Worm (Caenorhabditis elegans) whole organism, L4 larva: ENCODE results near the gene srab-17.

ENCODE experiments used
- D1046.2 ChIP-seq: fragments of 200-800 bp; sonication (Bioruptor generic); IDR thresholded peaks from 2 replicates; pipeline ENCODE4 v1.3.6; 2022; ENCODE audit warnings: missing genetic modification characterization, missing compliant biosample characterization
- R02D3.7 ChIP-seq: fragments of 150-350 bp; sonication (generic microtip); optimal IDR thresholded peaks from 3 replicates; lab custom pipeline; 2014; ENCODE audit warnings: missing biosample characterization, missing genetic modification characterization
- T20F7.1 ChIP-seq: fragments of 200-800 bp; sonication (Bioruptor generic); optimal IDR thresholded peaks from 2 replicates; lab custom pipeline; 2018; ENCODE audit warnings: mild to moderate bottlenecking, missing genetic modification characterization, missing compliant biosample characterization
- Y48G9A.11 ChIP-seq: fragments of 200-800 bp; sonication (Bioruptor generic); IDR thresholded peaks from 2 replicates; pipeline ENCODE4 v1.3.6; 2022; ENCODE audit warnings: missing genetic modification reagents, missing genetic modification characterization, missing compliant biosample characterization
- Y75B8A.6 ChIP-seq: fragments of 200-800 bp; sonication (Bioruptor generic); IDR thresholded peaks from 2 replicates; pipeline ENCODE4 v1.3.6; 2022; ENCODE audit warnings: missing genetic modification reagents, missing genetic modification characterization, missing compliant biosample characterization
- ZK337.2 ChIP-seq: fragments of 200-800 bp; sonication (Bioruptor generic); IDR thresholded peaks from 2 replicates; pipeline ENCODE4 v1.3.6; 2022; ENCODE audit warnings: missing genetic modification reagents, missing genetic modification characterization, missing compliant biosample characterization
- aha-1 ChIP-seq: fragments of 150-350 bp; peaks from one replicate; lab custom pipeline; 2014; ENCODE audit warnings: missing biosample characterization, missing genetic modification characterization
- aly-2 ChIP-seq: sonication (generic microtip); optimal IDR thresholded peaks from 2 replicates; lab custom pipeline; 2018; ENCODE audit warnings: missing biosample characterization, missing genetic modification characterization
- arid-1 ChIP-seq: fragments of 200-800 bp; sonication (Bioruptor generic); conservative IDR thresholded peaks from 2 replicates; pipeline ENCODE4 v1.3.6; 2022; ENCODE audit warnings: missing genetic modification reagents, missing genetic modification characterization, missing compliant biosample characterization
- ceh-20 ChIP-seq: fragments of 200-800 bp; sonication (Bioruptor generic); IDR thresholded peaks from 2 replicates; pipeline ENCODE4 v1.3.6; 2022; ENCODE audit warnings: missing genetic modification reagents, missing genetic modification characterization, missing compliant biosample characterization
- ceh-32 ChIP-seq: sonication (generic microtip); optimal IDR thresholded peaks from 2 replicates; lab custom pipeline; 2016; ENCODE audit warnings: mild to moderate bottlenecking, missing genetic modification characterization, missing compliant biosample characterization; ENCODE audit not compliant: poor library complexity
- ceh-62 ChIP-seq: sonication (generic microtip); optimal IDR thresholded peaks from 2 replicates; lab custom pipeline; 2017; ENCODE audit warnings: missing biosample characterization, missing genetic modification characterization
- cey-2 ChIP-seq: sonication (generic microtip); optimal IDR thresholded peaks from 3 replicates; lab custom pipeline; 2017; ENCODE audit warnings: missing genetic modification characterization, mild to moderate bottlenecking, missing compliant biosample characterization, antibody characterized with exemption, borderline replicate concordance; ENCODE audit not compliant: insufficient read depth
- daf-19 ChIP-seq: fragments of 200-800 bp; sonication (Bioruptor generic); conservative IDR thresholded peaks from 2 replicates; pipeline ENCODE4 v1.3.6; 2022; ENCODE audit warnings: missing genetic modification characterization, missing compliant biosample characterization
- dmd-8 ChIP-seq: fragments of 200-800 bp; sonication (Bioruptor generic); IDR thresholded peaks from 2 replicates; pipeline ENCODE4 v1.3.6; 2022; ENCODE audit warnings: missing genetic modification characterization, missing compliant biosample characterization
- dmd-9 ChIP-seq: fragments of 200-800 bp; sonication (Bioruptor generic); IDR thresholded peaks from 2 replicates; pipeline ENCODE4 v1.3.6; 2022; ENCODE audit warnings: missing genetic modification reagents, missing genetic modification characterization, missing compliant biosample characterization
- dve-1 ChIP-seq: sonication (generic microtip); optimal IDR thresholded peaks from 2 replicates; lab custom pipeline; 2017; ENCODE audit warnings: antibody characterized with exemption, mild to moderate bottlenecking, missing genetic modification characterization, missing compliant biosample characterization; ENCODE audit not compliant: insufficient read depth
- egl-43 ChIP-seq: fragments of 200-800 bp; sonication (Bioruptor generic); IDR thresholded peaks from 2 replicates; pipeline ENCODE4 v1.3.6; 2022; ENCODE audit warnings: missing genetic modification reagents, missing genetic modification characterization, missing compliant biosample characterization
- hlh-11 ChIP-seq: fragments of 200-800 bp; sonication (Bioruptor generic); optimal IDR thresholded peaks from 2 replicates; lab custom pipeline; 2018; ENCODE audit warnings: mild to moderate bottlenecking, missing genetic modification characterization, missing compliant biosample characterization
- hlh-30 ChIP-seq: sonication (generic microtip); optimal IDR thresholded peaks from 2 replicates; lab custom pipeline; 2017; ENCODE audit warnings: antibody characterized with exemption, mild to moderate bottlenecking, missing genetic modification characterization, missing compliant biosample characterization; ENCODE audit not compliant: insufficient read depth
- lim-7 ChIP-seq: fragments of 200-800 bp; sonication (Bioruptor generic); IDR thresholded peaks from 2 replicates; pipeline ENCODE4 v1.3.6; 2022; ENCODE audit warnings: missing genetic modification characterization, missing compliant biosample characterization
- lin-13 ChIP-seq: fragments of 150-350 bp; optimal IDR thresholded peaks from 2 replicates; lab custom pipeline; 2014; ENCODE audit warnings: missing biosample characterization, missing genetic modification reagents, missing genetic modification characterization
- lsy-2 ChIP-seq, 2 experiments: fragments of 150-350 bp in 1 of 2; sonication (generic microtip) in 1 of 2; optimal IDR thresholded peaks; 2 replicates each; lab custom pipeline; 2014 to 2017; ENCODE audit warnings: missing biosample characterization in 2 of 2, missing genetic modification characterization in 2 of 2
- madf-5 ChIP-seq, 2 experiments: fragments of 200-800 bp; sonication (Bioruptor generic); IDR thresholded peaks; 2 replicates each; pipeline ENCODE4 v1.3.6; 2022; ENCODE audit warnings: missing compliant biosample characterization in 2 of 2, missing genetic modification characterization in 2 of 2
- mdt-29 ChIP-seq: fragments of 200-800 bp; sonication (Bioruptor generic); IDR thresholded peaks from 2 replicates; pipeline ENCODE4 v1.3.6; 2022; ENCODE audit warnings: missing genetic modification reagents, missing genetic modification characterization, missing compliant biosample characterization
- mep-1 ChIP-seq: fragments of 150-350 bp; sonication (generic microtip); optimal IDR thresholded peaks from 3 replicates; lab custom pipeline; 2014; ENCODE audit warnings: missing biosample characterization, missing genetic modification characterization
- mxl-3 ChIP-seq: fragments of 200-800 bp; sonication (Bioruptor generic); optimal IDR thresholded peaks from 2 replicates; lab custom pipeline; 2018; ENCODE audit warnings: mild to moderate bottlenecking, missing genetic modification characterization, missing compliant biosample characterization
- nhr-237 ChIP-seq: sonication (generic microtip); optimal IDR thresholded peaks from 2 replicates; lab custom pipeline; 2017; ENCODE audit warnings: missing biosample characterization, missing genetic modification characterization
- nhr-25 ChIP-seq: sonication (generic microtip); optimal IDR thresholded peaks from 2 replicates; lab custom pipeline; 2017; ENCODE audit warnings: missing genetic modification characterization, mild to moderate bottlenecking, missing compliant biosample characterization, antibody characterized with exemption, moderate library complexity, borderline replicate concordance; ENCODE audit not compliant: insufficient read depth
- nhr-48 ChIP-seq: sonication (generic microtip); optimal IDR thresholded peaks from 2 replicates; lab custom pipeline; 2016; ENCODE audit warnings: mild to moderate bottlenecking, missing genetic modification characterization, missing compliant biosample characterization
- pqm-1 ChIP-seq: sonication (generic microtip); optimal IDR thresholded peaks from 2 replicates; lab custom pipeline; 2017; ENCODE audit warnings: missing biosample characterization, missing genetic modification characterization
- set-16 ChIP-seq: fragments of 200-800 bp; sonication (Bioruptor generic); IDR thresholded peaks from 2 replicates; pipeline ENCODE4 v1.3.6; 2022; ENCODE audit warnings: missing genetic modification reagents, missing genetic modification characterization, missing compliant biosample characterization
- skn-1 ChIP-seq: fragments of 150-350 bp; optimal IDR thresholded peaks from 2 replicates; lab custom pipeline; 2014; ENCODE audit warnings: missing biosample characterization, missing genetic modification characterization
- unc-130 ChIP-seq: sonication (generic microtip); optimal IDR thresholded peaks from 2 replicates; lab custom pipeline; 2016; ENCODE audit warnings: missing genetic modification reagents, missing genetic modification characterization, missing compliant biosample characterization
- unc-62 ChIP-seq, 3 experiments: fragments of 150-350 bp in 1 of 3; sonication (generic microtip); optimal IDR thresholded peaks in 2 of 3; peaks in 1 of 3; 1 replicate in 1 of 3; 2 replicates in 2 of 3; lab custom pipeline; 2014 to 2017; ENCODE audit warnings: missing biosample characterization in 3 of 3, missing genetic modification characterization in 3 of 3, missing genetic modification reagents in 3 of 3, missing genotype in 1 of 3
- zag-1 ChIP-seq: fragments of 150-350 bp; optimal IDR thresholded peaks from 2 replicates; lab custom pipeline; 2014; ENCODE audit warnings: missing biosample characterization, missing genetic modification characterization
- zip-11 ChIP-seq: fragments of 200-800 bp; sonication (Bioruptor generic); IDR thresholded peaks from 2 replicates; pipeline ENCODE4 v1.3.6; 2022; ENCODE audit warnings: missing genetic modification characterization, missing compliant biosample characterization

Gene srab-17

ce11 chrV:9855920-9856852 is 12.0 kb downstream of the srab-17 start (continued):
- TF ChIP-seq dmd-9 (GFP tag; lab: Robert Waterston, UW) (no peak), nhr-237 (tag; lab: Kevin White, UChicago) (no peak), aly-2 (tag; lab: Kevin White, UChicago) (no peak), D1046.2 (GFP tag; lab: Robert Waterston, UW) (no peak), lim-7 (no peak), mxl-3 (GFP tag; lab: Kevin White, UChicago) (peak; percentile 18), daf-19 (GFP tag; lab: Robert Waterston, UW) (no peak), Y75B8A.6 (GFP tag; lab: Robert Waterston, UW) (no peak), ZK337.2 (GFP tag; lab: Robert Waterston, UW) (no peak), nhr-25 (no peak), unc-130 (no peak), nhr-48 (tag; lab: Kevin White, UChicago) (no peak), egl-43 (GFP tag; lab: Robert Waterston, UW) (no peak), zag-1 (tag; lab: Kevin White, UChicago) (no peak), R02D3.7 (tag; lab: Kevin White, UChicago) (no peak), zip-11 (GFP tag; lab: Robert Waterston, UW) (no peak), hlh-11 (tag; lab: Kevin White, UChicago) (peak; percentile 48), unc-62 (GFP tag; optimal IDR thresholded peaks at IDR 0.05 in 1 of 2; lab: Kevin White, UChicago) (peak in 1 of 2 experiments; percentile 87), unc-62 (tag; optimal IDR thresholded peaks at IDR 0.05; lab: Kevin White, UChicago) (no peak), mdt-29 (GFP tag; lab: Robert Waterston, UW) (no peak), ceh-62 (no peak), pqm-1 (no peak), mep-1 (tag; lab: Kevin White, UChicago) (no peak), lsy-2 (tag; optimal IDR thresholded peaks at IDR 0.05; lab: Kevin White, UChicago) (peak in 1 of 2 experiments; percentile 5), aha-1 (tag; lab: Kevin White, UChicago) (peak; percentile 97), dve-1 (peak; percentile 13), dmd-8 (no peak), skn-1 (tag; lab: Kevin White, UChicago) (no peak), cey-2 (tag; lab: Kevin White, UChicago) (no peak), lin-13 (GFP tag; lab: Kevin White, UChicago) (no peak)
- TF ChIP-seq, all 104 proteins: peak for 15

- TF ChIP-seq lsy-2 (tag; optimal IDR thresholded peaks at IDR 0.05; lab: Kevin White, UChicago) (peak in 1 of 2 experiments; percentile 32), T20F7.1 (GFP tag; lab: Kevin White, UChicago) (no peak), ceh-20 (GFP tag; lab: Robert Waterston, UW) (no peak), ceh-32 (tag; lab: Kevin White, UChicago) (no peak), ceh-62 (no peak), arid-1 (GFP tag; lab: Robert Waterston, UW) (no peak), hlh-30 (tag; lab: Kevin White, UChicago) (peak; percentile 43)
Observed at ce11 chrV:9853801-9854200, 14.4 kb downstream of the srab-17 start.

- TF ChIP-seq Y48G9A.11 (GFP tag; lab: Robert Waterston, UW) (no peak), cey-2 (tag; lab: Kevin White, UChicago) (no peak), unc-62 (GFP tag; optimal IDR thresholded peaks at IDR 0.05 in 1 of 2; lab: Kevin White, UChicago) (peak in 1 of 2 experiments; percentile 92), unc-62 (tag; optimal IDR thresholded peaks at IDR 0.05; lab: Kevin White, UChicago) (no peak), madf-5 (GFP tag; IDR thresholded peaks at IDR 0.05; lab: Robert Waterston, UW) (no peak), set-16 (GFP tag; lab: Robert Waterston, UW) (no peak)
Observed at ce11 chrV:9848576-9848975, 19.6 kb downstream of the srab-17 start.
